Worm (Caenorhabditis elegans) whole organism, L1 larva: Measurements from ENCODE around the gene cyp-34A10.

Source experiments
- C04F5.9 ChIP-seq: sonication (generic microtip); optimal IDR thresholded peaks from 2 replicates; lab custom pipeline; 2016; ENCODE audit warnings: missing genetic modification characterization, missing compliant biosample characterization
- C16A3.4 ChIP-seq: fragments of 150-350 bp; optimal IDR thresholded peaks from 2 replicates; lab custom pipeline; 2014; ENCODE audit warnings: missing biosample characterization, missing genetic modification characterization
- F16B12.6 ChIP-seq: fragments of 150-350 bp; optimal IDR thresholded peaks from 2 replicates; lab custom pipeline; 2014; ENCODE audit warnings: missing biosample characterization, missing genetic modification characterization
- aha-1 ChIP-seq: fragments of 150-350 bp; optimal IDR thresholded peaks from 2 replicates; lab custom pipeline; 2014; ENCODE audit warnings: missing biosample characterization, missing genetic modification characterization
- aly-2 ChIP-seq: fragments of 150-350 bp; optimal IDR thresholded peaks from 2 replicates; lab custom pipeline; 2014; ENCODE audit warnings: missing biosample characterization, missing genetic modification characterization
- blmp-1 ChIP-seq: fragments of 150-350 bp; optimal IDR thresholded peaks from 2 replicates; lab custom pipeline; 2014; ENCODE audit warnings: missing biosample characterization, missing genetic modification characterization
- ceh-90 ChIP-seq: sonication (generic microtip); optimal IDR thresholded peaks from 2 replicates; lab custom pipeline; 2016; ENCODE audit warnings: missing genetic modification characterization, missing compliant biosample characterization
- dpl-1 ChIP-seq, 3 experiments: fragments of 150-350 bp in 2 of 3; sonication (generic microtip) in 1 of 3; optimal IDR thresholded peaks; 2 replicates each; lab custom pipeline; 2014 to 2017; ENCODE audit warnings: missing biosample characterization in 3 of 3, missing genetic modification characterization in 3 of 3, missing genetic modification reagents in 3 of 3
- dsc-1 ChIP-seq: sonication (generic microtip); optimal IDR thresholded peaks from 2 replicates; lab custom pipeline; 2016; ENCODE audit warnings: mild to moderate bottlenecking, missing genetic modification characterization, missing compliant biosample characterization
- elt-2 ChIP-seq: sonication (generic microtip); optimal IDR thresholded peaks from 2 replicates; lab custom pipeline; 2016; ENCODE audit warnings: missing genetic modification characterization, mild to moderate bottlenecking, inconsistent platforms, missing compliant biosample characterization, missing genetic modification reagents
- ets-5 ChIP-seq: fragments of 200-800 bp; sonication (Bioruptor generic); IDR thresholded peaks from 2 replicates; pipeline ENCODE4 v1.3.6; 2022; ENCODE audit warnings: missing genetic modification characterization, missing compliant biosample characterization
- fkh-10 ChIP-seq: sonication (generic microtip); optimal IDR thresholded peaks from 2 replicates; lab custom pipeline; 2017; ENCODE audit warnings: missing biosample characterization, missing genetic modification reagents, missing genetic modification characterization
- fkh-4 ChIP-seq: sonication (generic microtip); optimal IDR thresholded peaks from 2 replicates; lab custom pipeline; 2016; ENCODE audit warnings: missing compliant biosample characterization, missing genetic modification characterization, borderline replicate concordance
- hlh-4 ChIP-seq: sonication (generic microtip); optimal IDR thresholded peaks from 2 replicates; lab custom pipeline; 2016; ENCODE audit warnings: mild to moderate bottlenecking, missing genetic modification characterization, missing compliant biosample characterization
- irx-1 ChIP-seq: sonication (generic microtip); optimal IDR thresholded peaks from 2 replicates; lab custom pipeline; 2016; ENCODE audit warnings: missing genetic modification characterization, missing compliant biosample characterization
- isw-1 ChIP-seq: fragments of 200-800 bp; sonication (Bioruptor generic); IDR thresholded peaks from 2 replicates; pipeline ENCODE4 v1.3.6; 2022; ENCODE audit warnings: missing genetic modification characterization, missing compliant biosample characterization
- jun-1 ChIP-seq: fragments of 150-350 bp; optimal IDR thresholded peaks from 2 replicates; lab custom pipeline; 2014; ENCODE audit warnings: missing biosample characterization, missing genetic modification reagents, missing genetic modification characterization
- lin-13 ChIP-seq: fragments of 150-350 bp; optimal IDR thresholded peaks from 2 replicates; lab custom pipeline; 2014; ENCODE audit warnings: missing biosample characterization, missing genetic modification reagents, missing genetic modification characterization
- lin-15B ChIP-seq: fragments of 150-350 bp; sonication (generic microtip); optimal IDR thresholded peaks from 3 replicates; lab custom pipeline; 2014; ENCODE audit warnings: missing biosample characterization, missing genetic modification characterization
- lin-39 ChIP-seq: fragments of 150-350 bp; optimal IDR thresholded peaks from 2 replicates; lab custom pipeline; 2014; ENCODE audit warnings: missing biosample characterization, missing genetic modification reagents, missing genetic modification characterization
- mab-9 ChIP-seq: fragments of 200-800 bp; sonication (Bioruptor generic); IDR thresholded peaks from 2 replicates; pipeline ENCODE4 v1.3.6; 2022; ENCODE audit warnings: missing genetic modification reagents, missing genetic modification characterization, missing compliant biosample characterization
- mef-2 ChIP-seq: fragments of 150-350 bp; optimal IDR thresholded peaks from 2 replicates; lab custom pipeline; 2014; ENCODE audit warnings: missing biosample characterization, missing genetic modification characterization
- nhr-11 ChIP-seq: fragments of 150-350 bp; optimal IDR thresholded peaks from 2 replicates; lab custom pipeline; 2014; ENCODE audit warnings: missing biosample characterization, missing genetic modification characterization
- nhr-12 ChIP-seq: sonication (generic microtip); optimal IDR thresholded peaks from 2 replicates; lab custom pipeline; 2017; ENCODE audit warnings: missing biosample characterization, missing genetic modification characterization
- nhr-237 ChIP-seq: fragments of 150-350 bp; optimal IDR thresholded peaks from 2 replicates; lab custom pipeline; 2014; ENCODE audit warnings: missing biosample characterization, missing genetic modification characterization
- nhr-84 ChIP-seq: sonication (generic microtip); optimal IDR thresholded peaks from 2 replicates; lab custom pipeline; 2017; ENCODE audit warnings: missing biosample characterization, missing genetic modification characterization
- nhr-90 ChIP-seq: sonication (generic microtip); optimal IDR thresholded peaks from 2 replicates; lab custom pipeline; 2016; ENCODE audit warnings: mild to moderate bottlenecking, missing genetic modification characterization, missing compliant biosample characterization; ENCODE audit not compliant: poor library complexity
- pag-3 ChIP-seq: sonication (generic microtip); optimal IDR thresholded peaks from 2 replicates; lab custom pipeline; 2017; ENCODE audit warnings: missing genetic modification characterization, mild to moderate bottlenecking, missing compliant biosample characterization, antibody characterized with exemption, borderline replicate concordance; ENCODE audit not compliant: insufficient read depth
- pax-3 ChIP-seq: fragments of 200-800 bp; sonication (Bioruptor generic); optimal IDR thresholded peaks from 2 replicates; lab custom pipeline; 2018; ENCODE audit warnings: mild to moderate bottlenecking, missing genetic modification characterization, moderate library complexity, missing compliant biosample characterization
- pqm-1 ChIP-seq: sonication (generic microtip); optimal IDR thresholded peaks from 3 replicates; lab custom pipeline; 2017; ENCODE audit warnings: missing biosample characterization, missing genetic modification characterization
- sup-37 ChIP-seq: fragments of 200-800 bp; sonication (Bioruptor generic); optimal IDR thresholded peaks from 2 replicates; lab custom pipeline; 2018; ENCODE audit warnings: mild to moderate bottlenecking, missing genetic modification characterization, missing compliant biosample characterization
- swsn-7 ChIP-seq: sonication (generic microtip); optimal IDR thresholded peaks from 2 replicates; lab custom pipeline; 2016; ENCODE audit warnings: missing genetic modification characterization, missing compliant biosample characterization
- tbx-2 ChIP-seq: sonication (generic microtip); optimal IDR thresholded peaks from 2 replicates; lab custom pipeline; 2016; ENCODE audit warnings: missing genetic modification characterization, missing compliant biosample characterization
- unc-30 ChIP-seq: sonication (generic microtip); optimal IDR thresholded peaks from 2 replicates; lab custom pipeline; 2017; ENCODE audit warnings: missing biosample characterization, missing genetic modification characterization
- unc-98 ChIP-seq: fragments of 200-800 bp; sonication (Bioruptor generic); IDR thresholded peaks from 2 replicates; pipeline ENCODE4 v1.3.6; 2022; ENCODE audit warnings: missing genetic modification characterization, missing compliant biosample characterization
- zag-1 ChIP-seq: fragments of 150-350 bp; optimal IDR thresholded peaks from 2 replicates; lab custom pipeline; 2014; ENCODE audit warnings: missing biosample characterization, missing genetic modification characterization
- zip-4 ChIP-seq: fragments of 200-800 bp; sonication (Bioruptor generic); optimal IDR thresholded peaks from 2 replicates; lab custom pipeline; 2018; ENCODE audit warnings: mild to moderate bottlenecking, missing genetic modification characterization, moderate library complexity, missing compliant biosample characterization
- ztf-11 ChIP-seq, 2 experiments: sonication (generic microtip); optimal IDR thresholded peaks; 2 replicates each; lab custom pipeline; 2016 to 2017; ENCODE audit warnings: missing genetic modification characterization in 2 of 2, missing biosample characterization in 1 of 2, missing compliant biosample characterization in 1 of 2
- ztf-4 ChIP-seq: fragments of 150-350 bp; optimal IDR thresholded peaks from 2 replicates; lab custom pipeline; 2014; ENCODE audit warnings: missing biosample characterization, missing genetic modification characterization

Gene cyp-34A10

ce11 chrV:3931326-3931725 lies 41.5 kb downstream of the cyp-34A10 start, which contains the start of gene srx-63:
Gene srx-63, plus strand, starts transcription at chrV:3931626.
- TF ChIP-seq unc-30, result no peak
- TF ChIP-seq hlh-4 (tag; lab: Kevin White, UChicago), result no peak
- TF ChIP-seq blmp-1, result no peak
- no peak for TF ChIP-seq pag-3 (tag; lab: Kevin White, UChicago)
- TF ChIP-seq dpl-1 (GFP tag; optimal IDR thresholded peaks at IDR 0.05; lab: Kevin White, UChicago), result no peak
- TF ChIP-seq lin-39 (tag; lab: Kevin White, UChicago), result no peak
- no peak for TF ChIP-seq jun-1 (tag; lab: Kevin White, UChicago)
- TF ChIP-seq ztf-11 (tag; optimal IDR thresholded peaks at IDR 0.05; lab: Kevin White, UChicago), result no peak
- no peak for TF ChIP-seq mef-2 (tag; lab: Kevin White, UChicago)
- no peak for TF ChIP-seq lin-13 (GFP tag; lab: Kevin White, UChicago)
- TF ChIP-seq tbx-2 (tag; lab: Kevin White, UChicago), result no peak
- TF ChIP-seq F16B12.6 (tag; lab: Kevin White, UChicago), result no peak
- no peak for TF ChIP-seq ceh-90
- TF ChIP-seq nhr-237 (tag; lab: Kevin White, UChicago), result no peak
- no peak for TF ChIP-seq pqm-1 (tag; lab: Kevin White, UChicago)
- TF ChIP-seq, all 84 proteins: peak for 0

ce11 chrV:3929099-3929498 lies 43.7 kb downstream of the cyp-34A10 start, which contains the start of gene srx-64:
Gene srx-64, plus strand, starts transcription at chrV:3929399.
- no peak for TF ChIP-seq ets-5 (GFP tag; lab: Robert Waterston, UW)
- TF ChIP-seq F16B12.6 (tag; lab: Kevin White, UChicago), result no peak
- TF ChIP-seq dpl-1 (GFP tag; optimal IDR thresholded peaks at IDR 0.05; lab: Kevin White, UChicago), result no peak
- TF ChIP-seq elt-2, result no peak
- TF ChIP-seq aha-1 (tag; lab: Kevin White, UChicago), result no peak
- no peak for TF ChIP-seq nhr-84 (tag; lab: Kevin White, UChicago)
- TF ChIP-seq aly-2 (tag; lab: Kevin White, UChicago), result no peak
- no peak for TF ChIP-seq fkh-10 (GFP tag; lab: Kevin White, UChicago)

- TF ChIP-seq lin-15B (tag; lab: Kevin White, UChicago) (no peak), mab-9 (GFP tag; lab: Robert Waterston, UW) (no peak), pag-3 (tag; lab: Kevin White, UChicago) (no peak), zag-1 (no peak), swsn-7 (tag; lab: Kevin White, UChicago) (no peak), C04F5.9 (no peak), lin-13 (GFP tag; lab: Kevin White, UChicago) (no peak), ztf-4 (tag; lab: Kevin White, UChicago) (no peak), sup-37 (GFP tag; lab: Kevin White, UChicago) (no peak), dsc-1 (tag; lab: Kevin White, UChicago) (no peak), C16A3.4 (tag; lab: Kevin White, UChicago) (no peak), nhr-12 (tag; lab: Kevin White, UChicago) (no peak), nhr-11 (no peak), irx-1 (no peak), aha-1 (tag; lab: Kevin White, UChicago) (no peak), pax-3 (tag; lab: Kevin White, UChicago) (no peak), fkh-4 (tag; lab: Kevin White, UChicago) (no peak), unc-98 (GFP tag; lab: Robert Waterston, UW) (no peak), nhr-90 (tag; lab: Kevin White, UChicago) (no peak), F16B12.6 (tag; lab: Kevin White, UChicago) (no peak)
Measured at ce11 chrV:3927522-3927921, 45.3 kb downstream of the cyp-34A10 start.

- no peak for TF ChIP-seq lin-39 (tag; lab: Kevin White, UChicago)
- no peak for TF ChIP-seq unc-30
- TF ChIP-seq isw-1 (GFP tag; lab: Robert Waterston, UW), result no peak
- no peak for TF ChIP-seq zip-4 (GFP tag; lab: Kevin White, UChicago)
- TF ChIP-seq, all 84 proteins: peak for 0
Measured at ce11 chrV:3922547-3922946, 50.2 kb downstream of the cyp-34A10 start.
